Fruit fly (Drosophila melanogaster) whole organism, embryonic: ENCODE data around the gene CCDC53.

Source experiments
- Atf3 ChIP-seq: fragments of 200-800 bp; sonication (Bioruptor generic); optimal IDR thresholded peaks from 3 replicates; lab custom pipeline; 2016; ENCODE audit warnings: missing biosample characterization, missing genetic modification characterization
- CG10462 ChIP-seq: fragments of 200-800 bp; sonication (Bioruptor generic); optimal IDR thresholded peaks from 2 replicates; lab custom pipeline; 2016; ENCODE audit warnings: missing biosample characterization, missing genetic modification characterization
- CG11560 ChIP-seq: fragments of 200-800 bp; sonication (Bioruptor generic); IDR thresholded peaks from 3 replicates; pipeline ENCODE4 v1.3.6; 2022; ENCODE audit warnings: missing biosample characterization, missing genetic modification characterization
- CG13287 ChIP-seq: fragments of 200-800 bp; sonication (Bioruptor generic); IDR thresholded peaks from 2 replicates; pipeline ENCODE4 v1.3.6; 2022; ENCODE audit warnings: missing biosample characterization, missing genetic modification characterization; ENCODE audit not compliant: partially characterized antibody
- CG14667 ChIP-seq: fragments of 200-800 bp; sonication (Bioruptor generic); IDR thresholded peaks from 2 replicates; pipeline ENCODE4 v1.3.6; 2022; ENCODE audit warnings: missing biosample characterization, missing genetic modification characterization
- CG15269 ChIP-seq: fragments of 200-800 bp; sonication (Bioruptor generic); optimal IDR thresholded peaks from 2 replicates; lab custom pipeline; 2018; ENCODE audit warnings: missing biosample characterization, mild to moderate bottlenecking, missing genetic modification characterization, moderate library complexity
- CG15479 ChIP-seq: fragments of 200-800 bp; sonication (Bioruptor generic); optimal IDR thresholded peaks from 3 replicates; lab custom pipeline; 2019; ENCODE audit warnings: missing biosample characterization, mild to moderate bottlenecking, missing genetic modification characterization, moderate library complexity
- CG16779 ChIP-seq: fragments of 200-800 bp; sonication (Bioruptor generic); IDR thresholded peaks from 2 replicates; pipeline ENCODE4 v1.3.6; 2022; ENCODE audit warnings: missing biosample characterization, missing genetic modification characterization
- CG17568 ChIP-seq: fragments of 200-800 bp; sonication (Bioruptor generic); optimal IDR thresholded peaks from 2 replicates; lab custom pipeline; 2018; ENCODE audit warnings: missing biosample characterization, mild to moderate bottlenecking, missing genetic modification characterization, moderate library complexity
- CG17612 ChIP-seq: fragments of 200-800 bp; sonication (Bioruptor generic); IDR thresholded peaks from 2 replicates; pipeline ENCODE4 v1.3.6; 2022; ENCODE audit warnings: missing biosample characterization, missing genetic modification characterization
- CG2129 ChIP-seq: fragments of 200-800 bp; sonication (Bioruptor generic); IDR thresholded peaks from 2 replicates; pipeline ENCODE4 v1.3.6; 2022; ENCODE audit warnings: missing biosample characterization, missing genetic modification characterization; ENCODE audit not compliant: partially characterized antibody
- CG31224 ChIP-seq: fragments of 200-800 bp; sonication (Bioruptor generic); IDR thresholded peaks from 2 replicates; pipeline ENCODE4 v1.3.6; 2022; ENCODE audit warnings: missing biosample characterization, missing genetic modification characterization
- CG31388 ChIP-seq: fragments of 200-800 bp; sonication (Bioruptor generic); optimal IDR thresholded peaks from 2 replicates; lab custom pipeline; 2016; ENCODE audit warnings: missing biosample characterization, missing genetic modification characterization
- CG34224 ChIP-seq: fragments of 200-800 bp; sonication (Bioruptor generic); IDR thresholded peaks from 3 replicates; pipeline ENCODE4 v1.3.6; 2022; ENCODE audit warnings: missing biosample characterization, missing genetic modification characterization; ENCODE audit not compliant: partially characterized antibody
- CG34376 ChIP-seq: fragments of 200-800 bp; sonication (Bioruptor generic); optimal IDR thresholded peaks from 2 replicates; lab custom pipeline; 2018; ENCODE audit warnings: missing biosample characterization, mild to moderate bottlenecking, missing genetic modification characterization
- CG3838 ChIP-seq: fragments of 200-800 bp; sonication (Bioruptor generic); optimal IDR thresholded peaks from 3 replicates; lab custom pipeline; 2016; ENCODE audit warnings: missing biosample characterization, missing genetic modification characterization
- CG4282 ChIP-seq: fragments of 200-800 bp; sonication (Bioruptor generic); optimal IDR thresholded peaks from 2 replicates; lab custom pipeline; 2016; ENCODE audit warnings: missing biosample characterization, missing genetic modification characterization
- CG4404 ChIP-seq: fragments of 200-800 bp; sonication (Bioruptor generic); IDR thresholded peaks from 2 replicates; pipeline ENCODE4 v1.3.6; 2022; ENCODE audit warnings: missing biosample characterization, missing genetic modification characterization
- CG4617 ChIP-seq: fragments of 200-800 bp; sonication (Bioruptor generic); optimal IDR thresholded peaks from 3 replicates; lab custom pipeline; 2016; ENCODE audit warnings: missing biosample characterization, missing genetic modification characterization, borderline replicate concordance
- CG6683 ChIP-seq: fragments of 200-800 bp; sonication (Bioruptor generic); optimal IDR thresholded peaks from 2 replicates; lab custom pipeline; 2017; ENCODE audit warnings: missing biosample characterization, mild to moderate bottlenecking, missing genetic modification characterization, missing genetic modification reagents
- CG9437 ChIP-seq: fragments of 200-800 bp; sonication (Bioruptor generic); optimal IDR thresholded peaks from 2 replicates; lab custom pipeline; 2018; ENCODE audit warnings: missing biosample characterization, mild to moderate bottlenecking, missing genetic modification characterization
- Chrac-16 ChIP-seq: fragments of 200-800 bp; sonication (Bioruptor generic); optimal IDR thresholded peaks from 3 replicates; lab custom pipeline; 2016; ENCODE audit warnings: missing biosample characterization, missing genetic modification characterization
- CrebB ChIP-seq: fragments of 200-800 bp; sonication (Bioruptor generic); optimal IDR thresholded peaks from 3 replicates; lab custom pipeline; 2018; ENCODE audit warnings: missing biosample characterization, mild to moderate bottlenecking, missing genetic modification characterization
- D19A ChIP-seq: fragments of 200-800 bp; optimal IDR thresholded peaks from 3 replicates; lab custom pipeline; 2019; ENCODE audit warnings: missing biosample characterization, mild to moderate bottlenecking, missing genetic modification characterization, moderate library complexity
- Dip2 ChIP-seq: fragments of 200-800 bp; sonication (Bioruptor generic); IDR thresholded peaks from 2 replicates; pipeline ENCODE4 v1.3.6; 2022; ENCODE audit warnings: missing biosample characterization, missing genetic modification characterization
- Fer2 ChIP-seq: fragments of 200-800 bp; sonication (Bioruptor generic); optimal IDR thresholded peaks from 2 replicates; lab custom pipeline; 2018; ENCODE audit warnings: missing biosample characterization, mild to moderate bottlenecking, missing genetic modification characterization, moderate library complexity
- HLH3B ChIP-seq: fragments of 200-800 bp; sonication (Bioruptor generic); IDR thresholded peaks from 2 replicates; pipeline ENCODE4 v1.3.6; 2022; ENCODE audit warnings: missing biosample characterization, missing genetic modification characterization
- Meics ChIP-seq: fragments of 200-800 bp; sonication (Bioruptor generic); optimal IDR thresholded peaks from 2 replicates; lab custom pipeline; 2017; ENCODE audit warnings: missing biosample characterization, mild to moderate bottlenecking, missing genetic modification characterization
- NC2β ChIP-seq: fragments of 200-800 bp; sonication (Bioruptor generic); optimal IDR thresholded peaks from 2 replicates; lab custom pipeline; 2016; ENCODE audit warnings: missing biosample characterization, missing genetic modification characterization
- Optix ChIP-seq: fragments of 200-800 bp; sonication (Bioruptor generic); IDR thresholded peaks from 3 replicates; pipeline ENCODE4 v1.3.6; 2022; ENCODE audit warnings: missing biosample characterization, missing genetic modification characterization
- Ptx1 ChIP-seq: fragments of 200-800 bp; sonication (Bioruptor generic); IDR thresholded peaks from 2 replicates; pipeline ENCODE4 v1.3.6; 2022; ENCODE audit warnings: missing biosample characterization, missing genetic modification characterization
- ac ChIP-seq: fragments of 200-800 bp; sonication (Bioruptor generic); optimal IDR thresholded peaks from 3 replicates; lab custom pipeline; 2017; ENCODE audit warnings: missing biosample characterization, mild to moderate bottlenecking, missing genetic modification characterization
- bab2 ChIP-seq: fragments of 200-800 bp; sonication (Bioruptor generic); optimal IDR thresholded peaks from 2 replicates; lab custom pipeline; 2016; ENCODE audit warnings: missing biosample characterization, missing genetic modification characterization
- chif ChIP-seq, 2 experiments: fragments of 200-800 bp; sonication (Bioruptor generic); optimal IDR thresholded peaks; 3 replicates each; lab custom pipeline; 2016; ENCODE audit warnings: missing biosample characterization in 2 of 2, missing genetic modification characterization in 2 of 2
- crol ChIP-seq: fragments of 200-800 bp; sonication (Bioruptor generic); IDR thresholded peaks from 2 replicates; pipeline ENCODE4 v1.3.6; 2022; ENCODE audit warnings: missing biosample characterization, missing genetic modification characterization
- da ChIP-seq: fragments of 200-800 bp; sonication (Bioruptor generic); optimal IDR thresholded peaks from 2 replicates; lab custom pipeline; 2016; ENCODE audit warnings: missing biosample characterization, missing genetic modification characterization
- gcm2 ChIP-seq: fragments of 200-800 bp; sonication (Bioruptor generic); optimal IDR thresholded peaks from 2 replicates; lab custom pipeline; 2016; ENCODE audit warnings: missing biosample characterization, missing genetic modification characterization
- gem ChIP-seq: fragments of 200-800 bp; sonication (Bioruptor generic); optimal IDR thresholded peaks from 2 replicates; lab custom pipeline; 2019; ENCODE audit warnings: missing biosample characterization, mild to moderate bottlenecking, missing genetic modification characterization, moderate library complexity
- grau ChIP-seq: fragments of 200-800 bp; optimal IDR thresholded peaks from 3 replicates; lab custom pipeline; 2019; ENCODE audit warnings: missing biosample characterization, mild to moderate bottlenecking, missing genetic modification characterization, moderate library complexity
- insv ChIP-seq, 2 experiments: fragments of 200-800 bp; sonication (Bioruptor generic); optimal IDR thresholded peaks; 3 replicates each; lab custom pipeline; 2016 to 2018; ENCODE audit warnings: missing biosample characterization in 2 of 2, missing genetic modification characterization in 2 of 2
- lab ChIP-seq: fragments of 200-800 bp; sonication (Bioruptor generic); optimal IDR thresholded peaks from 3 replicates; lab custom pipeline; 2017; ENCODE audit warnings: missing biosample characterization, missing genetic modification characterization, mild to moderate bottlenecking, moderate library complexity, missing genetic modification reagents
- pan ChIP-seq, 4 experiments: fragments of >200 bp in 3 of 4; fragments of 200-800 bp in 1 of 4; sonication (Bioruptor generic) in 1 of 4; optimal IDR thresholded peaks in 3 of 4; IDR thresholded peaks in 1 of 4; 2 replicates each; pipeline versions ENCODE4 v1.3.6 to Lab custom; 2017 to 2022; ENCODE audit warnings: missing biosample characterization in 2 of 4, missing genetic modification characterization in 2 of 4, mixed read lengths in 1 of 4
- pzg ChIP-seq: fragments of 200-800 bp; sonication (Bioruptor generic); optimal IDR thresholded peaks from 3 replicates; lab custom pipeline; 2018; ENCODE audit warnings: missing biosample characterization, mild to moderate bottlenecking, missing genetic modification characterization, moderate library complexity
- seq ChIP-seq: fragments of 200-800 bp; sonication (Bioruptor generic); IDR thresholded peaks from 2 replicates; pipeline ENCODE4 v1.3.6; 2022; ENCODE audit warnings: missing biosample characterization, missing genetic modification characterization
- so ChIP-seq: fragments of 200-800 bp; sonication (Bioruptor generic); IDR thresholded peaks from 3 replicates; pipeline ENCODE4 v1.3.6; 2022; ENCODE audit warnings: missing biosample characterization, missing genetic modification characterization
- sqz ChIP-seq: fragments of 200-800 bp; sonication (Bioruptor generic); optimal IDR thresholded peaks from 3 replicates; lab custom pipeline; 2018; ENCODE audit warnings: missing biosample characterization, mild to moderate bottlenecking, missing genetic modification characterization
- stwl ChIP-seq: fragments of 200-800 bp; sonication (Bioruptor generic); optimal IDR thresholded peaks from 3 replicates; lab custom pipeline; 2018; ENCODE audit warnings: missing biosample characterization, mild to moderate bottlenecking, missing genetic modification characterization, moderate library complexity
- unpg ChIP-seq: fragments of 200-800 bp; sonication (Bioruptor generic); optimal IDR thresholded peaks from 3 replicates; lab custom pipeline; 2018; ENCODE audit warnings: missing biosample characterization, mild to moderate bottlenecking, missing genetic modification characterization, moderate library complexity

CCDC53 gene

DNA sequence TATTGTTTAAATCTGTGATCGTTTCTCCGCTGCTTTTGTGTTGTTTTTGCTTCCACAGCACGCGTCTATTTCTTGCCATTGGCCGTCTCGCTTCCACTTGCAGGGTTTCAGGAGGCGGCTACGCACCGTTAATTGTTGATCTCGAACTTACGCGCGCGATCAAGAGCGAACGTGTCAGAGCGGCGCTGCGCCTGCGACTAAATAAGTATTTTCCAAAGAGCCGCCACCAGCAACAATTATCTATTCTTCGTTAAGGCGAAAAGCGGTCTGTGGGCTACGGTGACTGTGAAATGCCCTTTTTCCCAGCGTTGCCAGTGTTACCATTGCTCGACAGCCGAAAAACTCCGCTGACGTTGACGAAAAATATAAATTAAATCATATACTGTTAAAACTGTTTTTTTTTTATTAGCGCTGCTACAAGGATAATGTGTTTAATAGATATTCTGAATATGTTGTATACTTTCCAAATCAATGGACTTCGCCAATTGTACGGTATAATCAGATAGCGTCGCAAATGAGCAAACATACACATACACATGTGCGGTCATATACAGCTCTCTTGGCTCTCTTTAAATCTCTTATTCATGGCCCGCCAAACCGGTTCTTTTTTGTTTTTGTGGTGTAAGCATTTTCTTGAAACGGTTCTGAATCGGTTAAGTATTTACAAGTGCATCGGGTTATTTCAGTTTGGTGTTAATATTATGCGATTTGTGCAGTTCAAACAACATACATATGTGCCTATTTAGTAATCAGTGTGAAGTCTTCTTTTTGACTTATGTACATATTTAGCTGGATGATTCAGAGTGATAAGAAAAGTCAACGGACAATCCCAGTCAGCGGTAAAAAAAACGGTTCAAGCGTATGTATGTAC, 46.7 kb upstream of the CCDC53 start, which contains the start of gene pes (continued):
- TF ChIP-seq insv (GFP tag; optimal IDR thresholded peaks at IDR 0.05; lab: Kevin White, UChicago): peak in 1 of 2 experiments; percentile 76
- peak; percentile 80 for TF ChIP-seq CG16779 (GFP tag; lab: Robert Waterston, UW)
- peak; percentile 82 for TF ChIP-seq CG17612
- TF ChIP-seq CG34224: peak; percentile 40
- peak; percentile 96 for TF ChIP-seq lab (GFP tag; lab: Kevin White, UChicago)
- peak; percentile 60 for TF ChIP-seq Atf3
- peak; percentile 70 for TF ChIP-seq Dip2 (GFP tag; lab: Robert Waterston, UW)
- peak; percentile 91 for TF ChIP-seq Optix (GFP tag; lab: Robert Waterston, UW)
- peak; percentile 84 for TF ChIP-seq unpg (GFP tag; lab: Kevin White, UChicago)
- peak; percentile 90 for TF ChIP-seq sqz (GFP tag; lab: Kevin White, UChicago)
- TF ChIP-seq CG4404: peak; percentile 97
- peak; percentile 83 for TF ChIP-seq seq
- TF ChIP-seq CG11560 (tag; lab: Robert Waterston, UW): no peak
- TF ChIP-seq so (GFP tag; lab: Robert Waterston, UW): peak; percentile 94
- TF ChIP-seq Meics: peak; percentile 95
- no peak for TF ChIP-seq pan (optimal IDR thresholded peaks at IDR 0.05; lab: Kevin White, UChicago)
- TF ChIP-seq pan (GFP tag; optimal IDR thresholded peaks at IDR 0.05 in 1 of 2, IDR thresholded peaks at IDR 0.05 in 1 of 2): peak in 1 of 2 experiments; percentile 93
- TF ChIP-seq CrebB (tag; lab: Kevin White, UChicago): peak; percentile 24
- TF ChIP-seq CG2129 (GFP tag; lab: Robert Waterston, UW): no peak
- peak; percentile 6 to 62 for TF ChIP-seq chif (GFP tag; optimal IDR thresholded peaks at IDR 0.05; lab: Kevin White, UChicago)
- TF ChIP-seq CG4282: peak; percentile 37
- peak; percentile 48 for TF ChIP-seq gem
- peak; percentile 88 for TF ChIP-seq CG6683
- peak; percentile 90 for TF ChIP-seq CG14667
- peak; percentile 84 for TF ChIP-seq CG3838 (GFP tag; lab: Kevin White, UChicago)
- peak; percentile 29 for TF ChIP-seq CG15269
- peak; percentile 8 for TF ChIP-seq Chrac-16
- TF ChIP-seq ac (GFP tag; lab: Kevin White, UChicago): peak; percentile 69
- peak; percentile 92 for TF ChIP-seq HLH3B (GFP tag; lab: Robert Waterston, UW)
- TF ChIP-seq CG4617 (GFP tag; lab: Kevin White, UChicago): no peak
- peak; percentile 81 for TF ChIP-seq bab2 (GFP tag; lab: Kevin White, UChicago)
- peak; percentile 20 for TF ChIP-seq stwl (tag; lab: Kevin White, UChicago)
- TF ChIP-seq CG31224: peak; percentile 89
- peak; percentile 52 for TF ChIP-seq CG9437 (GFP tag; lab: Kevin White, UChicago)
- peak; percentile 69 for TF ChIP-seq CG10462 (GFP tag; lab: Kevin White, UChicago)
- TF ChIP-seq Fer2 (tag; lab: Kevin White, UChicago): peak; percentile 87
- TF ChIP-seq crol (GFP tag; lab: Robert Waterston, UW): peak; percentile 47; the same call in 1 of the 2 replicates
- TF ChIP-seq CG31388: peak; percentile 89
- TF ChIP-seq CG13287: peak; percentile 56; the same call in 1 of the 2 replicates
- peak; percentile 12; the same call in 1 of the 2 replicates for TF ChIP-seq Ptx1 (GFP tag; lab: Robert Waterston, UW)
- TF ChIP-seq gcm2 (GFP tag; lab: Kevin White, UChicago): no peak
- peak; percentile 98 for TF ChIP-seq CG34376 (GFP tag; lab: Kevin White, UChicago)
- no peak for TF ChIP-seq NC2β (GFP tag; lab: Kevin White, UChicago)
- peak; percentile 80 for TF ChIP-seq grau (tag; lab: Kevin White, UChicago)
- no peak for TF ChIP-seq pzg
- TF ChIP-seq D19A (tag; lab: Kevin White, UChicago): peak; percentile 100
- peak; percentile 28 for TF ChIP-seq CG15479 (GFP tag; lab: Kevin White, UChicago)
- TF ChIP-seq da: peak; percentile 62
- peak; percentile 36 for TF ChIP-seq CG17568
